Worm (Caenorhabditis elegans): ENCODE data around the gene C50H11.13.

The C50H11.13 gene

DNA sequence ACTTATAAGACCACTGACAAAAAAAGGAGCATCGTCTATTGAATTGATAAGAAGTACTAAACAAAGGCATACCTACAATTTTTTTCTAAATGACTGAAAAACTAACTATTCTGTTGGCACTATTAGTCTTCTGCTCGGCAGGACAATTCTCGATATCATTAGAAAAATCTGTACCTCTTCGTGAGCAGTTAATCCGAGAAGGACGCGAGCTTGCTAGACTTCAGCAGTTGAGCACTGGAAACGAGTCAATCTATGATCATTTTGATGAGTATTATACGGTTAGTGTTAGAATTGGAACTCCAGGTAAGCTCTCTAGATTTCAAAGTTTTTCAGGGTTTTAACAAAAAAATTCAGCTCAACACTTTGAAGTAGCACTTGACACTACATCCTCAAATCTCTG, 43.2 kb downstream of the C50H11.13 start, which contains the start of gene asp-7:
Gene asp-7 (plus strand): TSS at position 81 of the 400 bp plus-strand sequence.
- no peak for TF ChIP-seq npax-4 (tag; optimal IDR thresholded peaks at IDR 0.05)
- TF ChIP-seq ceh-6 (GFP tag; optimal IDR thresholded peaks at IDR 0.05) = no peak
- no peak for TF ChIP-seq unc-86 (tag; optimal IDR thresholded peaks at IDR 0.05)
- no peak for TF ChIP-seq ama-1 (optimal IDR thresholded peaks at IDR 0.05)
- no peak for TF ChIP-seq ceh-24 (tag; optimal IDR thresholded peaks at IDR 0.05)
- TF ChIP-seq ceh-31 (tag; optimal IDR thresholded peaks at IDR 0.05) = no peak
- no peak for TF ChIP-seq rnt-1 (tag; optimal IDR thresholded peaks at IDR 0.05)
- no peak for TF ChIP-seq dmd-4 (tag; optimal IDR thresholded peaks at IDR 0.05; ENCODE audit: borderline replicate concordance)
- TF ChIP-seq Y22D7AL.16 (tag; optimal IDR thresholded peaks at IDR 0.05) = no peak
- no peak for TF ChIP-seq hlh-15 (tag; optimal IDR thresholded peaks at IDR 0.05)
- TF ChIP-seq ahr-1 (tag; optimal IDR thresholded peaks at IDR 0.05) = no peak
- TF ChIP-seq C38D4.7 (GFP tag; optimal IDR thresholded peaks at IDR 0.05) = no peak
- TF ChIP-seq zip-5 (tag; optimal IDR thresholded peaks at IDR 0.05) = no peak
- TF ChIP-seq dve-1 (tag; optimal IDR thresholded peaks at IDR 0.05) = no peak
- no peak for TF ChIP-seq fkh-6 (tag; optimal IDR thresholded peaks at IDR 0.05)
- no peak for TF ChIP-seq hlh-13 (GFP tag; optimal IDR thresholded peaks at IDR 0.05)
- no peak for TF ChIP-seq ztf-16 (tag; optimal IDR thresholded peaks at IDR 0.05)
- no peak for TF ChIP-seq eyg-1 (tag; optimal IDR thresholded peaks at IDR 0.05)
- no peak for TF ChIP-seq sdc-2 (tag; optimal IDR thresholded peaks at IDR 0.05)

DNA sequence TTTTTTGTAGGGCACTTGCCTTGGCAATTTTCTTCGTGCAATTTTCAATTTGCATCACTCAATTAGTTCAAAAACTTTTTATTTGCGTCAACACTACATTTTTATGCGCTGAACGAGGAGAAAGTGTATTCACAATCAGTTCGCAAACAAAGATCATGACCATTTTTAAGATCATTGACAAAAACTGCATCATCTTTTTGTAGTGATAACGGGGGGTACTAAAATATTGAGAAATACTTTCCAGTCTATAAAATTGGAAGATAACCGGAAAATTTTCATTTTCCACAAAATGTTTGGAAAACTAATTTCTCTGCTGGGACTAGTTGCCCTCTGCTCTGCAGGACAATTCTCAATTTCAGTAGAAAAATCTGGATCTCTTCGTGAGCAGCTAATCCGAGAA, 47.2 kb downstream of the C50H11.13 start, which contains the start of gene asp-8:
Gene asp-8 (plus strand): TSS at position 276 of the 400 bp plus-strand sequence.
- TF ChIP-seq ztf-16 (tag; optimal IDR thresholded peaks at IDR 0.05) (no peak), hlh-8 (tag; optimal IDR thresholded peaks at IDR 0.05) (no peak), pha-4 (tag; optimal IDR thresholded peaks at IDR 0.05) (no peak), hlh-15 (tag; optimal IDR thresholded peaks at IDR 0.05) (no peak), C08G9.2 (tag; optimal IDR thresholded peaks at IDR 0.05) (no peak), unc-42 (tag; optimal IDR thresholded peaks at IDR 0.05) (no peak), hlh-30 (tag; optimal IDR thresholded peaks at IDR 0.05; ENCODE audit: insufficient read depth) (no peak), nfya-1 (tag; optimal IDR thresholded peaks at IDR 0.05) (no peak), sox-4 (tag; optimal IDR thresholded peaks at IDR 0.05) (no peak), ets-4 (tag; optimal IDR thresholded peaks at IDR 0.05) (no peak), nhr-232 (tag; optimal IDR thresholded peaks at IDR 0.05) (no peak)

DNA sequence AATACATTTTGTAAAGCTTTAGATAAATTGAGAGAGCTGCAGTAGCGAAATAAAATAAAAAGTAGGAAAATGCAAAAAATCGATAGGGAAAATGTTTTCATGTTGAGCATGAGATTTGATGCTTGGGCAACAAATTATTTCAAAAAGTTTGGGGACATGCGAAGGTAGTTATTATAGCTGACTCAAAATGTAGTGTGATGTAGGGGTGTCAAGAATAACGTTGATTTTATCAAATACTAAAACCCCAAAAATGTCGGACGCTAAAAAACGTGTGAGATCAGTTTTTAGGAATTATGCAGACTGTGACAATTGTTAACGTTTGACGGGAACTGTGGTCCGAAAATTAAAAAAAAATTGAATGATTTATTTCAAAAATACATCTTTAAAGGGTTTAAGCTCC, 50.1 kb downstream of the C50H11.13 start, which contains the start of gene irld-12:
Gene irld-12 (minus strand): TSS at position 101 of the 400 bp plus-strand sequence.
- no peak for TF ChIP-seq ceh-31 (tag; optimal IDR thresholded peaks at IDR 0.05)
- TF ChIP-seq fkh-6 (tag; optimal IDR thresholded peaks at IDR 0.05) = no peak
- no peak for TF ChIP-seq lim-6 (tag; optimal IDR thresholded peaks at IDR 0.05)
- TF ChIP-seq rnt-1 (tag; optimal IDR thresholded peaks at IDR 0.05) = no peak
- TF ChIP-seq elt-4 (tag; optimal IDR thresholded peaks at IDR 0.05) = no peak
- TF ChIP-seq fax-1 (tag; optimal IDR thresholded peaks at IDR 0.05) = no peak
- no peak for TF ChIP-seq ahr-1 (tag; optimal IDR thresholded peaks at IDR 0.05)

All from whole organism, late embryonic.